Worm (Caenorhabditis elegans) whole organism, young adult: ENCODE measurements around the gene ZC443.7.

Source experiments
- B0019.2 ChIP-seq: fragments of 200-800 bp; sonication (Bioruptor generic); conservative IDR thresholded peaks from 2 replicates; pipeline ENCODE4 v1.3.6; 2022; ENCODE audit warnings: missing genetic modification reagents, missing genetic modification characterization, missing compliant biosample characterization
- D2030.7 ChIP-seq: fragments of 200-800 bp; sonication (Bioruptor generic); IDR thresholded peaks from 2 replicates; pipeline ENCODE4 v1.3.6; 2022; ENCODE audit warnings: missing genetic modification reagents, missing genetic modification characterization, missing compliant biosample characterization
- F33H1.4 ChIP-seq: fragments of 200-800 bp; sonication (Bioruptor generic); IDR thresholded peaks from 2 replicates; pipeline ENCODE4 v1.3.6; 2022; ENCODE audit warnings: missing genetic modification reagents, missing genetic modification characterization, missing compliant biosample characterization
- F57A8.1 ChIP-seq: fragments of 200-800 bp; sonication (Bioruptor generic); optimal IDR thresholded peaks from 2 replicates; lab custom pipeline; 2018; ENCODE audit warnings: mild to moderate bottlenecking, missing genetic modification characterization, moderate library complexity, missing compliant biosample characterization
- Y67H2A.10 ChIP-seq: fragments of 200-800 bp; sonication (Bioruptor generic); conservative IDR thresholded peaks from 2 replicates; pipeline ENCODE4 v1.3.6; 2022; ENCODE audit warnings: missing genetic modification reagents, missing genetic modification characterization, missing compliant biosample characterization
- aptf-2 ChIP-seq: fragments of 200-800 bp; sonication (Bioruptor generic); conservative IDR thresholded peaks from 2 replicates; pipeline ENCODE4 v1.3.6; 2022; ENCODE audit warnings: missing genetic modification reagents, missing genetic modification characterization, missing compliant biosample characterization
- atf-7 ChIP-seq: sonication (generic microtip); optimal IDR thresholded peaks from 2 replicates; lab custom pipeline; 2017; ENCODE audit warnings: mild to moderate bottlenecking, missing genetic modification characterization, missing compliant biosample characterization
- athp-1 ChIP-seq: sonication (generic microtip); optimal IDR thresholded peaks from 2 replicates; lab custom pipeline; 2017; ENCODE audit warnings: mild to moderate bottlenecking, missing genetic modification characterization, missing compliant biosample characterization
- attf-3 ChIP-seq: fragments of 200-800 bp; sonication (Bioruptor generic); conservative IDR thresholded peaks from 2 replicates; pipeline ENCODE4 v1.3.6; 2022; ENCODE audit warnings: missing genetic modification reagents, missing genetic modification characterization, missing compliant biosample characterization
- cebp-1 ChIP-seq, 2 experiments: fragments of 200-800 bp in 1 of 2; sonication (Bioruptor generic) in 1 of 2; sonication (generic microtip) in 1 of 2; IDR thresholded peaks in 1 of 2; optimal IDR thresholded peaks in 1 of 2; 2 replicates each; pipeline versions ENCODE4 v1.3.6 to Lab custom; 2017 to 2022; ENCODE audit warnings: missing compliant biosample characterization in 2 of 2, missing genetic modification characterization in 2 of 2, mild to moderate bottlenecking in 1 of 2, missing genetic modification reagents in 1 of 2, moderate library complexity in 1 of 2
- ceh-100 ChIP-seq: fragments of 200-800 bp; sonication (Bioruptor generic); IDR thresholded peaks from 2 replicates; pipeline ENCODE4 v1.3.6; 2022; ENCODE audit warnings: missing genetic modification reagents, missing genetic modification characterization, missing compliant biosample characterization
- ceh-40 ChIP-seq: fragments of 200-800 bp; sonication (Bioruptor generic); IDR thresholded peaks from 2 replicates; pipeline ENCODE4 v1.3.6; 2022; ENCODE audit warnings: missing genetic modification characterization, missing compliant biosample characterization
- ceh-79 ChIP-seq: sonication (generic microtip); optimal IDR thresholded peaks from 2 replicates; lab custom pipeline; 2017; ENCODE audit warnings: mild to moderate bottlenecking, missing genetic modification characterization, missing compliant biosample characterization
- ceh-91 ChIP-seq: fragments of 200-800 bp; sonication (Bioruptor generic); IDR thresholded peaks from 2 replicates; pipeline ENCODE4 v1.3.6; 2022; ENCODE audit warnings: missing genetic modification reagents, missing genetic modification characterization, missing compliant biosample characterization
- dpff-1 ChIP-seq: sonication (generic microtip); optimal IDR thresholded peaks from 2 replicates; lab custom pipeline; 2017; ENCODE audit warnings: mild to moderate bottlenecking, missing genetic modification characterization, missing compliant biosample characterization
- egl-44 ChIP-seq: fragments of 200-800 bp; sonication (Bioruptor generic); IDR thresholded peaks from 2 replicates; pipeline ENCODE4 v1.3.6; 2022; ENCODE audit warnings: missing genetic modification reagents, missing genetic modification characterization, missing compliant biosample characterization
- egrh-3 ChIP-seq: fragments of 200-800 bp; sonication (Bioruptor generic); IDR thresholded peaks from 2 replicates; pipeline ENCODE4 v1.3.6; 2022; ENCODE audit warnings: missing genetic modification reagents, missing genetic modification characterization, missing compliant biosample characterization
- fkh-3 ChIP-seq: sonication (generic microtip); optimal IDR thresholded peaks from 2 replicates; lab custom pipeline; 2016; ENCODE audit warnings: mild to moderate bottlenecking, missing genetic modification characterization, missing compliant biosample characterization
- hlh-12 ChIP-seq: sonication (generic microtip); optimal IDR thresholded peaks from 2 replicates; lab custom pipeline; 2016; ENCODE audit warnings: missing genetic modification characterization, missing compliant biosample characterization
- hmg-20 ChIP-seq: fragments of 200-800 bp; sonication (Bioruptor generic); IDR thresholded peaks from 2 replicates; pipeline ENCODE4 v1.3.6; 2022; ENCODE audit warnings: missing genetic modification reagents, missing genetic modification characterization, missing compliant biosample characterization
- hrde-1 ChIP-seq: sonication (generic microtip); optimal IDR thresholded peaks from 2 replicates; lab custom pipeline; 2016; ENCODE audit warnings: missing genetic modification characterization, mild to moderate bottlenecking, missing compliant biosample characterization, moderate library complexity, missing genotype, missing genetic modification reagents, borderline replicate concordance
- hsf-1 ChIP-seq: fragments of 200-800 bp; sonication (Bioruptor generic); IDR thresholded peaks from 2 replicates; pipeline ENCODE4 v1.3.6; 2022; ENCODE audit warnings: missing genetic modification reagents, missing genetic modification characterization, missing compliant biosample characterization
- let-607 ChIP-seq, 2 experiments: fragments of 200-800 bp in 1 of 2; sonication (Bioruptor generic) in 1 of 2; sonication (generic microtip) in 1 of 2; optimal IDR thresholded peaks; 2 replicates each; lab custom pipeline; 2016 to 2018; ENCODE audit warnings: mild to moderate bottlenecking in 2 of 2, missing compliant biosample characterization in 2 of 2, missing genetic modification characterization in 2 of 2, moderate library complexity in 2 of 2, missing genotype in 1 of 2
- madf-10 ChIP-seq: sonication (generic microtip); optimal IDR thresholded peaks from 2 replicates; lab custom pipeline; 2016; ENCODE audit warnings: mild to moderate bottlenecking, missing genetic modification characterization, missing compliant biosample characterization
- madf-3 ChIP-seq: fragments of 200-800 bp; sonication (Bioruptor generic); IDR thresholded peaks from 2 replicates; pipeline ENCODE4 v1.3.6; 2022; ENCODE audit warnings: missing genetic modification reagents, missing genetic modification characterization, missing compliant biosample characterization
- mcd-1 ChIP-seq: fragments of 200-800 bp; sonication (Bioruptor generic); IDR thresholded peaks from 2 replicates; pipeline ENCODE4 v1.3.6; 2022; ENCODE audit warnings: missing genetic modification reagents, missing genetic modification characterization, missing compliant biosample characterization
- mel-28 ChIP-seq: sonication (generic microtip); optimal IDR thresholded peaks from 2 replicates; lab custom pipeline; 2016; ENCODE audit warnings: borderline replicate concordance, mild to moderate bottlenecking, missing genetic modification characterization, missing compliant biosample characterization
- mes-4 ChIP-seq: sonication (generic microtip); optimal IDR thresholded peaks from 2 replicates; lab custom pipeline; 2016; ENCODE audit warnings: missing genotype, missing genetic modification characterization, missing compliant biosample characterization
- nhr-27 ChIP-seq: fragments of 200-800 bp; sonication (Bioruptor generic); optimal IDR thresholded peaks from 2 replicates; lab custom pipeline; 2018; ENCODE audit warnings: mild to moderate bottlenecking, missing genetic modification characterization, moderate library complexity, missing compliant biosample characterization
- nhr-90 ChIP-seq: sonication (generic microtip); optimal IDR thresholded peaks from 2 replicates; lab custom pipeline; 2016; ENCODE audit warnings: missing genotype, mild to moderate bottlenecking, missing genetic modification characterization, missing compliant biosample characterization
- snpc-1.3 ChIP-seq: sonication (generic microtip); optimal IDR thresholded peaks from 2 replicates; lab custom pipeline; 2017; ENCODE audit warnings: missing genetic modification characterization, mild to moderate bottlenecking, missing compliant biosample characterization, antibody characterized with exemption, moderate library complexity, missing genotype, missing genetic modification reagents; ENCODE audit not compliant: insufficient read depth
- snpc-4 ChIP-seq, 5 experiments: fragments of 150-350 bp in 1 of 5; sonication (generic microtip) in 4 of 5; optimal IDR thresholded peaks; 2 replicates each; lab custom pipeline; 2014 to 2018; ENCODE audit warnings: missing genetic modification characterization in 5 of 5, missing biosample characterization in 3 of 5, antibody characterized with exemption in 2 of 5, mild to moderate bottlenecking in 2 of 5, missing compliant biosample characterization in 2 of 5, missing genotype in 2 of 5, moderate library complexity in 2 of 5, missing genetic modification reagents in 1 of 5
- zfh-2 ChIP-seq: fragments of 200-800 bp; sonication (Bioruptor generic); conservative IDR thresholded peaks from 2 replicates; pipeline ENCODE4 v1.3.6; 2022; ENCODE audit warnings: missing genetic modification reagents, missing genetic modification characterization, missing compliant biosample characterization
- ztf-22 ChIP-seq: fragments of 200-800 bp; sonication (Bioruptor generic); optimal IDR thresholded peaks from 2 replicates; lab custom pipeline; 2018; ENCODE audit warnings: mild to moderate bottlenecking, missing genetic modification characterization, moderate library complexity, missing compliant biosample characterization
- ztf-26 ChIP-seq: sonication (generic microtip); optimal IDR thresholded peaks from 2 replicates; lab custom pipeline; 2017; ENCODE audit warnings: missing genetic modification characterization, missing compliant biosample characterization
- ztf-28 ChIP-seq: fragments of 200-800 bp; sonication (Bioruptor generic); IDR thresholded peaks from 2 replicates; pipeline ENCODE4 v1.3.6; 2022; ENCODE audit warnings: missing genetic modification reagents, missing genetic modification characterization, missing compliant biosample characterization

The ZC443.7 gene

ce11 chrV:12784861-12785260 is 21.4 kb upstream of the ZC443.7 start, which contains the start of gene sre-20:
sre-20 (minus strand) TSS chrV:12784961.
- TF ChIP-seq Y67H2A.10 (no peak), hmg-20 (GFP tag; lab: Robert Waterston, UW) (no peak), B0019.2 (GFP tag; lab: Robert Waterston, UW) (no peak), mes-4 (tag; lab: Kevin White, UChicago) (no peak), ceh-91 (no peak), fkh-3 (tag; lab: Kevin White, UChicago) (no peak), aptf-2 (GFP tag; lab: Robert Waterston, UW) (no peak), mcd-1 (GFP tag; lab: Robert Waterston, UW) (no peak), nhr-90 (no peak), D2030.7 (GFP tag; lab: Robert Waterston, UW) (no peak), ceh-79 (tag; lab: Kevin White, UChicago) (no peak), ztf-22 (GFP tag; lab: Kevin White, UChicago) (no peak), ztf-28 (GFP tag; lab: Robert Waterston, UW) (no peak), egrh-3 (GFP tag; lab: Robert Waterston, UW) (no peak), madf-10 (tag; lab: Kevin White, UChicago) (no peak), hsf-1 (GFP tag; lab: Robert Waterston, UW) (no peak), ceh-40 (GFP tag; lab: Robert Waterston, UW) (no peak), egl-44 (no peak), snpc-4 (GFP tag; optimal IDR thresholded peaks at IDR 0.05; lab: Kevin White, UChicago) (no peak), snpc-4 (tag; optimal IDR thresholded peaks at IDR 0.05; lab: Kevin White, UChicago) (no peak)

- TF ChIP-seq mes-4 (tag; lab: Kevin White, UChicago) = no peak
- no peak for TF ChIP-seq zfh-2 (GFP tag; lab: Robert Waterston, UW)
- TF ChIP-seq ceh-100 (GFP tag; lab: Robert Waterston, UW) = no peak
- TF ChIP-seq nhr-90 = no peak
- no peak for TF ChIP-seq dpff-1 (tag; lab: Kevin White, UChicago)
- no peak for TF ChIP-seq ztf-28 (GFP tag; lab: Robert Waterston, UW)
- TF ChIP-seq madf-3 (GFP tag; lab: Robert Waterston, UW) = no peak
- no peak for TF ChIP-seq hlh-12
- TF ChIP-seq snpc-1.3 (tag; lab: Kevin White, UChicago) = no peak
- TF ChIP-seq F57A8.1 = no peak
- no peak for TF ChIP-seq attf-3
- TF ChIP-seq cebp-1 (GFP tag; IDR thresholded peaks at IDR 0.05; lab: Robert Waterston, UW) = no peak
- TF ChIP-seq cebp-1 (tag; optimal IDR thresholded peaks at IDR 0.05; lab: Kevin White, UChicago) = no peak
- TF ChIP-seq snpc-4 (GFP tag; optimal IDR thresholded peaks at IDR 0.05; lab: Kevin White, UChicago) = no peak
- no peak for TF ChIP-seq snpc-4 (tag; optimal IDR thresholded peaks at IDR 0.05; lab: Kevin White, UChicago)
- no peak for TF ChIP-seq atf-7 (tag; lab: Kevin White, UChicago)
- TF ChIP-seq ztf-26 = no peak
Measured at ce11 chrV:12786340-12786739, 19.9 kb upstream of the ZC443.7 start.

- TF ChIP-seq hrde-1 (tag; lab: Kevin White, UChicago) (no peak), nhr-27 (no peak), mel-28 (no peak), athp-1 (no peak), let-607 (tag; optimal IDR thresholded peaks at IDR 0.05; lab: Kevin White, UChicago) (no peak), aptf-2 (GFP tag; lab: Robert Waterston, UW) (no peak), F33H1.4 (GFP tag; lab: Robert Waterston, UW) (no peak), attf-3 (no peak)
Measured at ce11 chrV:12787026-12787425, 19.3 kb upstream of the ZC443.7 start, which contains the start of gene fkb-4. fkb-4 (minus strand) TSS chrV:12787126.
